Worm (Caenorhabditis elegans) whole organism, L1 larva: ENCODE results near the gene smi-1.

Experiments used
- C04F5.9 ChIP-seq: sonication (generic microtip); optimal IDR thresholded peaks from 2 replicates; lab custom pipeline; 2016; ENCODE audit warnings: missing genetic modification characterization, missing compliant biosample characterization
- C34B4.2 ChIP-seq: sonication (generic microtip); optimal IDR thresholded peaks from 2 replicates; lab custom pipeline; 2017; ENCODE audit warnings: mild to moderate bottlenecking, missing genetic modification characterization, missing compliant biosample characterization
- F16B12.6 ChIP-seq: fragments of 150-350 bp; optimal IDR thresholded peaks from 2 replicates; lab custom pipeline; 2014; ENCODE audit warnings: missing biosample characterization, missing genetic modification characterization
- Y116A8C.19 ChIP-seq: sonication (generic microtip); optimal IDR thresholded peaks from 2 replicates; lab custom pipeline; 2016; ENCODE audit warnings: missing compliant biosample characterization, missing genetic modification characterization, borderline replicate concordance
- aha-1 ChIP-seq: fragments of 150-350 bp; optimal IDR thresholded peaks from 2 replicates; lab custom pipeline; 2014; ENCODE audit warnings: missing biosample characterization, missing genetic modification characterization
- alr-1 ChIP-seq: fragments of 200-800 bp; sonication (Bioruptor generic); optimal IDR thresholded peaks from 2 replicates; lab custom pipeline; 2018; ENCODE audit warnings: borderline replicate concordance, mild to moderate bottlenecking, missing genetic modification characterization, missing compliant biosample characterization
- aly-2 ChIP-seq: fragments of 150-350 bp; optimal IDR thresholded peaks from 2 replicates; lab custom pipeline; 2014; ENCODE audit warnings: missing biosample characterization, missing genetic modification characterization
- ama-1 ChIP-seq: fragments of 150-350 bp; optimal IDR thresholded peaks from 2 replicates; lab custom pipeline; 2014
- ceh-8 ChIP-seq: fragments of 200-800 bp; sonication (Bioruptor generic); optimal IDR thresholded peaks from 2 replicates; lab custom pipeline; 2018; ENCODE audit warnings: mild to moderate bottlenecking, missing genetic modification characterization, moderate library complexity, missing compliant biosample characterization
- ces-1 ChIP-seq: fragments of 150-350 bp; optimal IDR thresholded peaks from 2 replicates; lab custom pipeline; 2014; ENCODE audit warnings: missing biosample characterization, missing genetic modification reagents, missing genetic modification characterization
- dpl-1 ChIP-seq, 3 experiments: fragments of 150-350 bp in 2 of 3; sonication (generic microtip) in 1 of 3; optimal IDR thresholded peaks; 2 replicates each; lab custom pipeline; 2014 to 2017; ENCODE audit warnings: missing biosample characterization in 3 of 3, missing genetic modification characterization in 3 of 3, missing genetic modification reagents in 3 of 3
- dsc-1 ChIP-seq: sonication (generic microtip); optimal IDR thresholded peaks from 2 replicates; lab custom pipeline; 2016; ENCODE audit warnings: mild to moderate bottlenecking, missing genetic modification characterization, missing compliant biosample characterization
- efl-1 ChIP-seq, 4 experiments: fragments of 150-350 bp; optimal IDR thresholded peaks in 3 of 4; peaks in 1 of 4; 1 replicate in 1 of 4; 2 replicates in 3 of 4; lab custom pipeline; 2014; ENCODE audit warnings: missing biosample characterization in 2 of 4, missing genetic modification characterization in 2 of 4, missing genetic modification reagents in 2 of 4
- efl-3 ChIP-seq: fragments of 200-800 bp; sonication (Bioruptor generic); optimal IDR thresholded peaks from 2 replicates; lab custom pipeline; 2018; ENCODE audit warnings: mild to moderate bottlenecking, missing genetic modification characterization, missing compliant biosample characterization
- egl-27 ChIP-seq, 2 experiments: fragments of 150-350 bp in 1 of 2; sonication (generic microtip); optimal IDR thresholded peaks; 3 replicates each; lab custom pipeline; 2017 to 2018; ENCODE audit warnings: missing biosample characterization in 2 of 2, missing genetic modification characterization in 2 of 2, missing genetic modification reagents in 2 of 2
- elt-2 ChIP-seq: sonication (generic microtip); optimal IDR thresholded peaks from 2 replicates; lab custom pipeline; 2016; ENCODE audit warnings: missing genetic modification characterization, mild to moderate bottlenecking, inconsistent platforms, missing compliant biosample characterization, missing genetic modification reagents
- elt-3 ChIP-seq, 6 experiments: fragments of 150-350 bp in 1 of 6; sonication (generic microtip); optimal IDR thresholded peaks; 2 replicates each; lab custom pipeline; 2017 to 2018; ENCODE audit warnings: missing biosample characterization in 6 of 6, missing genetic modification characterization in 6 of 6, inconsistent platforms in 1 of 6
- ets-5 ChIP-seq: fragments of 200-800 bp; sonication (Bioruptor generic); IDR thresholded peaks from 2 replicates; pipeline ENCODE4 v1.3.6; 2022; ENCODE audit warnings: missing genetic modification characterization, missing compliant biosample characterization
- fkh-8 ChIP-seq: sonication (generic microtip); optimal IDR thresholded peaks from 2 replicates; lab custom pipeline; 2016; ENCODE audit warnings: mild to moderate bottlenecking, missing genetic modification characterization, missing compliant biosample characterization
- fos-1 ChIP-seq: fragments of 150-350 bp; optimal IDR thresholded peaks from 2 replicates; lab custom pipeline; 2014; ENCODE audit warnings: missing biosample characterization, missing genetic modification characterization
- grh-1 ChIP-seq: fragments of 200-800 bp; sonication (Bioruptor generic); IDR thresholded peaks from 2 replicates; pipeline ENCODE4 v1.3.6; 2022; ENCODE audit warnings: missing genetic modification reagents, missing genetic modification characterization, missing compliant biosample characterization
- hlh-17 ChIP-seq: fragments of 200-800 bp; sonication (Bioruptor generic); optimal IDR thresholded peaks from 2 replicates; lab custom pipeline; 2018; ENCODE audit warnings: missing genetic modification characterization, mild to moderate bottlenecking, missing compliant biosample characterization, moderate library complexity, borderline replicate concordance
- hlh-4 ChIP-seq: sonication (generic microtip); optimal IDR thresholded peaks from 2 replicates; lab custom pipeline; 2016; ENCODE audit warnings: mild to moderate bottlenecking, missing genetic modification characterization, missing compliant biosample characterization
- hpl-2 ChIP-seq: fragments of 150-350 bp; optimal IDR thresholded peaks from 2 replicates; lab custom pipeline; 2014; ENCODE audit warnings: missing biosample characterization, missing genetic modification reagents, missing genetic modification characterization
- isw-1 ChIP-seq: fragments of 200-800 bp; sonication (Bioruptor generic); IDR thresholded peaks from 2 replicates; pipeline ENCODE4 v1.3.6; 2022; ENCODE audit warnings: missing genetic modification characterization, missing compliant biosample characterization
- lin-14 ChIP-seq: fragments of 200-800 bp; sonication (Bioruptor generic); optimal IDR thresholded peaks from 2 replicates; lab custom pipeline; 2018; ENCODE audit warnings: mild to moderate bottlenecking, missing genetic modification characterization, moderate library complexity, missing compliant biosample characterization
- lin-35 ChIP-seq, 2 experiments: fragments of 150-350 bp; optimal IDR thresholded peaks; 2 replicates each; lab custom pipeline; 2014; ENCODE audit warnings: missing biosample characterization in 2 of 2, missing genetic modification characterization in 2 of 2, missing genetic modification reagents in 2 of 2
- lsy-2 ChIP-seq, 2 experiments: fragments of 150-350 bp; optimal IDR thresholded peaks; 2 replicates each; lab custom pipeline; 2014; ENCODE audit warnings: missing biosample characterization in 2 of 2, missing genetic modification characterization in 2 of 2
- mab-9 ChIP-seq: fragments of 200-800 bp; sonication (Bioruptor generic); IDR thresholded peaks from 2 replicates; pipeline ENCODE4 v1.3.6; 2022; ENCODE audit warnings: missing genetic modification reagents, missing genetic modification characterization, missing compliant biosample characterization
- mep-1 ChIP-seq: fragments of 150-350 bp; optimal IDR thresholded peaks from 2 replicates; lab custom pipeline; 2014; ENCODE audit warnings: missing biosample characterization, missing genetic modification characterization
- nhr-12 ChIP-seq: sonication (generic microtip); optimal IDR thresholded peaks from 2 replicates; lab custom pipeline; 2017; ENCODE audit warnings: missing biosample characterization, missing genetic modification characterization
- nhr-19 ChIP-seq: fragments of 200-800 bp; sonication (Bioruptor generic); conservative IDR thresholded peaks from 2 replicates; pipeline ENCODE4 v1.3.6; 2022; ENCODE audit warnings: missing genetic modification characterization, missing compliant biosample characterization
- nhr-237 ChIP-seq: fragments of 150-350 bp; optimal IDR thresholded peaks from 2 replicates; lab custom pipeline; 2014; ENCODE audit warnings: missing biosample characterization, missing genetic modification characterization
- nhr-28 ChIP-seq: fragments of 150-350 bp; optimal IDR thresholded peaks from 2 replicates; lab custom pipeline; 2014; ENCODE audit warnings: missing biosample characterization, missing genetic modification characterization
- nhr-71 ChIP-seq: sonication (generic microtip); optimal IDR thresholded peaks from 2 replicates; lab custom pipeline; 2016; ENCODE audit warnings: mild to moderate bottlenecking, missing genetic modification characterization, moderate library complexity, missing compliant biosample characterization
- nhr-77 ChIP-seq: fragments of 150-350 bp; optimal IDR thresholded peaks from 2 replicates; lab custom pipeline; 2014; ENCODE audit warnings: missing biosample characterization, missing genetic modification characterization
- nhr-85 ChIP-seq: sonication (generic microtip); peaks from one replicate; lab custom pipeline; 2016; ENCODE audit warnings: missing genetic modification characterization, inconsistent platforms, missing compliant biosample characterization
- pax-3 ChIP-seq: fragments of 200-800 bp; sonication (Bioruptor generic); optimal IDR thresholded peaks from 2 replicates; lab custom pipeline; 2018; ENCODE audit warnings: mild to moderate bottlenecking, missing genetic modification characterization, moderate library complexity, missing compliant biosample characterization
- pqm-1 ChIP-seq: sonication (generic microtip); optimal IDR thresholded peaks from 3 replicates; lab custom pipeline; 2017; ENCODE audit warnings: missing biosample characterization, missing genetic modification characterization
- rnt-1 ChIP-seq: sonication (generic microtip); optimal IDR thresholded peaks from 2 replicates; lab custom pipeline; 2016; ENCODE audit warnings: mild to moderate bottlenecking, missing genetic modification characterization, moderate library complexity, missing compliant biosample characterization
- sox-4 ChIP-seq: sonication (generic microtip); optimal IDR thresholded peaks from 2 replicates; lab custom pipeline; 2016; ENCODE audit warnings: missing genetic modification characterization, missing compliant biosample characterization
- sptf-1 ChIP-seq: fragments of 150-350 bp; optimal IDR thresholded peaks from 2 replicates; lab custom pipeline; 2014; ENCODE audit warnings: missing biosample characterization, missing genetic modification characterization
- sup-37 ChIP-seq: fragments of 200-800 bp; sonication (Bioruptor generic); optimal IDR thresholded peaks from 2 replicates; lab custom pipeline; 2018; ENCODE audit warnings: mild to moderate bottlenecking, missing genetic modification characterization, missing compliant biosample characterization
- swsn-7 ChIP-seq: sonication (generic microtip); optimal IDR thresholded peaks from 2 replicates; lab custom pipeline; 2016; ENCODE audit warnings: missing genetic modification characterization, missing compliant biosample characterization
- tlp-1 ChIP-seq: fragments of 150-350 bp; optimal IDR thresholded peaks from 2 replicates; lab custom pipeline; 2014; ENCODE audit warnings: missing biosample characterization, missing genetic modification characterization
- unc-130 ChIP-seq: fragments of 150-350 bp; optimal IDR thresholded peaks from 2 replicates; lab custom pipeline; 2017; ENCODE audit warnings: missing biosample characterization, missing genetic modification characterization, inconsistent platforms
- unc-62 ChIP-seq: fragments of 150-350 bp; optimal IDR thresholded peaks from 2 replicates; lab custom pipeline; 2014; ENCODE audit warnings: missing biosample characterization, missing genetic modification reagents, missing genetic modification characterization
- unc-86 ChIP-seq: sonication (generic microtip); optimal IDR thresholded peaks from 2 replicates; lab custom pipeline; 2016; ENCODE audit warnings: missing genetic modification characterization, missing compliant biosample characterization
- unc-98 ChIP-seq: fragments of 200-800 bp; sonication (Bioruptor generic); IDR thresholded peaks from 2 replicates; pipeline ENCODE4 v1.3.6; 2022; ENCODE audit warnings: missing genetic modification characterization, missing compliant biosample characterization
- zip-4 ChIP-seq: fragments of 200-800 bp; sonication (Bioruptor generic); optimal IDR thresholded peaks from 2 replicates; lab custom pipeline; 2018; ENCODE audit warnings: mild to moderate bottlenecking, missing genetic modification characterization, moderate library complexity, missing compliant biosample characterization
- ztf-11 ChIP-seq, 2 experiments: sonication (generic microtip); optimal IDR thresholded peaks; 2 replicates each; lab custom pipeline; 2016 to 2017; ENCODE audit warnings: missing genetic modification characterization in 2 of 2, missing biosample characterization in 1 of 2, missing compliant biosample characterization in 1 of 2
- ztf-4 ChIP-seq: fragments of 150-350 bp; optimal IDR thresholded peaks from 2 replicates; lab custom pipeline; 2014; ENCODE audit warnings: missing biosample characterization, missing genetic modification characterization

The smi-1 gene

ce11 chrIII:1925048-1925537 is 46.9 kb downstream of the smi-1 start:
- peak; percentile 98 for TF ChIP-seq nhr-19 (GFP tag; lab: Robert Waterston, UW)
- TF ChIP-seq rnt-1: peak; percentile 94
- TF ChIP-seq sptf-1 (tag; lab: Kevin White, UChicago): no peak
- TF ChIP-seq unc-130: peak; percentile 97
- peak; percentile 92 for TF ChIP-seq nhr-77 (tag; lab: Kevin White, UChicago)
- peak; percentile 98 for TF ChIP-seq swsn-7 (tag; lab: Kevin White, UChicago)
- peak; percentile 80 for TF ChIP-seq C04F5.9
- peak; percentile 86 to 93 for TF ChIP-seq efl-1 (optimal IDR thresholded peaks at IDR 0.05; lab: Kevin White, UChicago)
- peak; percentile 34 to 97 for TF ChIP-seq efl-1 (GFP tag; optimal IDR thresholded peaks at IDR 0.05 in 1 of 2; lab: Kevin White, UChicago)
- TF ChIP-seq mab-9 (GFP tag; lab: Robert Waterston, UW): peak; percentile 88
- TF ChIP-seq sup-37 (GFP tag; lab: Kevin White, UChicago): peak; percentile 85
- TF ChIP-seq unc-86 (tag; lab: Kevin White, UChicago): peak; percentile 99
- TF ChIP-seq nhr-12 (tag; lab: Kevin White, UChicago): peak; percentile 6
- peak; percentile 100 for TF ChIP-seq nhr-71
- peak in 1 of 2 experiments; percentile 89 for TF ChIP-seq ztf-11 (tag; optimal IDR thresholded peaks at IDR 0.05; lab: Kevin White, UChicago)
- peak; percentile 94 for TF ChIP-seq ztf-4
- TF ChIP-seq efl-3 (GFP tag; lab: Kevin White, UChicago): peak; percentile 86
- no peak for TF ChIP-seq ets-5 (GFP tag; lab: Robert Waterston, UW)
- TF ChIP-seq C34B4.2 (tag; lab: Kevin White, UChicago): peak; percentile 47
- peak; percentile 22; the same call in 1 of the 2 replicates for TF ChIP-seq unc-98 (GFP tag; lab: Robert Waterston, UW)
- TF ChIP-seq fkh-8: peak; percentile 96
- peak; percentile 79 for TF ChIP-seq isw-1
- peak; percentile 30 for TF ChIP-seq ama-1 (lab: Kevin White, UChicago)
- TF ChIP-seq aly-2 (tag; lab: Kevin White, UChicago): peak; percentile 85
- peak; percentile 1 for TF ChIP-seq hlh-4 (tag; lab: Kevin White, UChicago)
- no peak for TF ChIP-seq ces-1
- peak; percentile 79 for TF ChIP-seq nhr-237
- TF ChIP-seq pax-3 (tag; lab: Kevin White, UChicago): peak; percentile 94
- peak; percentile 61 for TF ChIP-seq nhr-28
- peak; percentile 68 to 87 for TF ChIP-seq lin-35 (GFP tag; optimal IDR thresholded peaks at IDR 0.05; lab: Kevin White, UChicago)
- TF ChIP-seq egl-27 (tag; optimal IDR thresholded peaks at IDR 0.05; lab: Kevin White, UChicago): peak; percentile 95 to 99
- no peak for TF ChIP-seq tlp-1
- no peak for TF ChIP-seq Y116A8C.19 (tag; lab: Kevin White, UChicago)
- TF ChIP-seq aha-1: peak; percentile 89
- TF ChIP-seq pqm-1: peak; percentile 94
- peak; percentile 93 for TF ChIP-seq grh-1 (GFP tag; lab: Robert Waterston, UW)
- TF ChIP-seq lsy-2 (tag; optimal IDR thresholded peaks at IDR 0.05; lab: Kevin White, UChicago): peak; percentile 91 to 93
- TF ChIP-seq F16B12.6 (tag; lab: Kevin White, UChicago): peak; percentile 8
- peak; percentile 100 for TF ChIP-seq lin-14 (GFP tag; lab: Kevin White, UChicago)
- peak; percentile 98 for TF ChIP-seq dsc-1
- peak; percentile 70 for TF ChIP-seq zip-4 (GFP tag; lab: Kevin White, UChicago)
- peak; percentile 94 for TF ChIP-seq sox-4 (tag; lab: Kevin White, UChicago)
- TF ChIP-seq elt-2: peak; percentile 99
- peak; percentile 66 for TF ChIP-seq ceh-8
- TF ChIP-seq hlh-17 (GFP tag; lab: Kevin White, UChicago): no peak
- TF ChIP-seq fos-1 (tag; lab: Kevin White, UChicago): peak; percentile 92
- TF ChIP-seq elt-3 (tag; optimal IDR thresholded peaks at IDR 0.05; lab: Kevin White, UChicago): peak in 4 of 6 experiments; percentile 51 to 95 (median 72)
- peak; percentile 64 to 71 (median 70) for TF ChIP-seq dpl-1 (GFP tag; optimal IDR thresholded peaks at IDR 0.05; lab: Kevin White, UChicago)
- TF ChIP-seq hpl-2 (GFP tag; lab: Kevin White, UChicago): peak; percentile 40
- peak; percentile 100 for TF ChIP-seq nhr-85 (tag; lab: Kevin White, UChicago)
- peak; percentile 81 for TF ChIP-seq unc-62 (GFP tag; lab: Kevin White, UChicago)
- TF ChIP-seq alr-1 (tag; lab: Kevin White, UChicago): no peak
- TF ChIP-seq mep-1 (tag; lab: Kevin White, UChicago): peak; percentile 82
